Worm (Caenorhabditis elegans) whole organism, L4/young adult: ENCODE results near the gene F55D10.4.

Experiments used
- dao-5 ChIP-seq: sonication (generic microtip); optimal IDR thresholded peaks from 2 replicates; lab custom pipeline; 2016; ENCODE audit warnings: missing genotype, missing genetic modification characterization, moderate library complexity, missing compliant biosample characterization
- him-1 ChIP-seq: sonication (generic microtip); optimal IDR thresholded peaks from 2 replicates; lab custom pipeline; 2016; ENCODE audit warnings: missing genotype, missing genetic modification reagents, missing genetic modification characterization, missing compliant biosample characterization

ce11 chrX:4749080-4749479 is 28.6 kb upstream of the F55D10.4 start, which contains the start of gene lon-2:
- TF ChIP-seq him-1 (tag; lab: Kevin White, UChicago) (no peak), dao-5 (tag; lab: Kevin White, UChicago) (no peak)
